Worm (Caenorhabditis elegans) whole organism, L2 larva: Measurements from ENCODE around the gene mua-6.

ENCODE experiments used
- R02D3.7 ChIP-seq: fragments of 150-350 bp; optimal IDR thresholded peaks from 2 replicates; lab custom pipeline; 2014; ENCODE audit warnings: missing biosample characterization, missing genetic modification characterization
- fos-1 ChIP-seq: fragments of 150-350 bp; optimal IDR thresholded peaks from 2 replicates; lab custom pipeline; 2014; ENCODE audit warnings: missing biosample characterization, missing genetic modification characterization
- gmeb-1 ChIP-seq: fragments of 150-350 bp; optimal IDR thresholded peaks from 2 replicates; lab custom pipeline; 2014; ENCODE audit warnings: missing biosample characterization, missing genetic modification characterization
- lin-39 ChIP-seq: fragments of 150-350 bp; optimal IDR thresholded peaks from 2 replicates; lab custom pipeline; 2014; ENCODE audit warnings: missing biosample characterization, missing genetic modification reagents, missing genetic modification characterization
- nhr-21 ChIP-seq: fragments of 150-350 bp; optimal IDR thresholded peaks from 2 replicates; lab custom pipeline; 2014; ENCODE audit warnings: missing biosample characterization, missing genetic modification characterization
- nhr-237 ChIP-seq: fragments of 150-350 bp; optimal IDR thresholded peaks from 2 replicates; lab custom pipeline; 2014; ENCODE audit warnings: missing biosample characterization, missing genetic modification characterization
- nhr-25 ChIP-seq: fragments of 150-350 bp; sonication (generic microtip); optimal IDR thresholded peaks from 3 replicates; lab custom pipeline; 2014; ENCODE audit warnings: missing biosample characterization, missing genetic modification characterization
- peb-1 ChIP-seq: fragments of 150-350 bp; optimal IDR thresholded peaks from 2 replicates; lab custom pipeline; 2014; ENCODE audit warnings: missing biosample characterization, missing genetic modification characterization
- sem-4 ChIP-seq: fragments of 150-350 bp; optimal IDR thresholded peaks from 2 replicates; lab custom pipeline; 2014; ENCODE audit warnings: missing biosample characterization, missing genetic modification reagents, missing genetic modification characterization
- skn-1 ChIP-seq: sonication (generic microtip); optimal IDR thresholded peaks from 2 replicates; lab custom pipeline; 2017; ENCODE audit warnings: missing biosample characterization, missing genetic modification characterization
- snpc-4 ChIP-seq: fragments of 150-350 bp; optimal IDR thresholded peaks from 2 replicates; lab custom pipeline; 2014; ENCODE audit warnings: missing biosample characterization, missing genetic modification characterization
- unc-62 ChIP-seq: fragments of 150-350 bp; optimal IDR thresholded peaks from 2 replicates; lab custom pipeline; 2014; ENCODE audit warnings: missing biosample characterization, missing genetic modification reagents, missing genetic modification characterization
- ztf-4 ChIP-seq: fragments of 150-350 bp; optimal IDR thresholded peaks from 2 replicates; lab custom pipeline; 2014; ENCODE audit warnings: missing biosample characterization, missing genetic modification characterization

- TF ChIP-seq fos-1 (tag; lab: Kevin White, UChicago) (peak; percentile 17), skn-1 (tag; lab: Kevin White, UChicago) (no peak), lin-39 (tag; lab: Kevin White, UChicago) (no peak), peb-1 (tag; lab: Kevin White, UChicago) (no peak), snpc-4 (tag; lab: Kevin White, UChicago) (no peak), gmeb-1 (tag; lab: Kevin White, UChicago) (no peak), R02D3.7 (tag; lab: Kevin White, UChicago) (no peak), unc-62 (GFP tag; lab: Kevin White, UChicago) (no peak), sem-4 (tag; lab: Kevin White, UChicago) (no peak), nhr-25 (tag; lab: Kevin White, UChicago) (no peak), nhr-21 (no peak), ztf-4 (no peak), nhr-237 (tag; lab: Kevin White, UChicago) (no peak)
Measured at ce11 chrX:16265636-16266384, at the start of gene mua-6.
